Fruit fly (Drosophila melanogaster) whole organism, wandering third instar larva: ENCODE results near the gene CG34461.

Source experiments
- Hr78 ChIP-seq: fragments of >200 bp; optimal IDR thresholded peaks from 2 replicates; lab custom pipeline; 2017; ENCODE audit warnings: missing biosample characterization, missing genetic modification characterization
- Jra ChIP-seq: sonication (Bioruptor generic); optimal IDR thresholded peaks from 2 replicates; lab custom pipeline; 2016; ENCODE audit warnings: missing biosample characterization, missing genetic modification characterization
- OdsH ChIP-seq: fragments of 200-800 bp; sonication (Bioruptor generic); optimal IDR thresholded peaks from 2 replicates; lab custom pipeline; 2016; ENCODE audit warnings: missing biosample characterization, mild to moderate bottlenecking, missing genetic modification characterization
- Sp1 ChIP-seq: fragments of 200-800 bp; sonication (Bioruptor generic); optimal IDR thresholded peaks from 3 replicates; lab custom pipeline; 2019; ENCODE audit warnings: missing biosample characterization, mild to moderate bottlenecking, missing genetic modification characterization, moderate library complexity
- psq ChIP-seq: fragments of 200-800 bp; sonication (Bioruptor generic); optimal IDR thresholded peaks from 3 replicates; lab custom pipeline; 2017; ENCODE audit warnings: missing biosample characterization, mild to moderate bottlenecking, missing genetic modification characterization, moderate library complexity
- tai ChIP-seq: sonication (Bioruptor generic); optimal IDR thresholded peaks from 2 replicates; lab custom pipeline; 2016; ENCODE audit warnings: missing biosample characterization, missing genetic modification characterization

- no peak for TF ChIP-seq Hr78 (GFP tag; lab: Kevin White, UChicago)
- TF ChIP-seq tai (GFP tag; lab: Kevin White, UChicago): no peak
- TF ChIP-seq OdsH (GFP tag; lab: Kevin White, UChicago): no peak
- no peak for TF ChIP-seq Sp1 (GFP tag; lab: Kevin White, UChicago)
- TF ChIP-seq Jra (GFP tag; lab: Kevin White, UChicago): no peak
- TF ChIP-seq psq (GFP tag; lab: Kevin White, UChicago): no peak
Measured at dm6 chr3L:8306880-8307279, 18.8 kb upstream of the CG34461 start, which contains the start of gene Gr66a.
